Worm (Caenorhabditis elegans) whole organism, young adult: ENCODE data around the gene lgc-15.

ENCODE experiments used
- die-1 ChIP-seq: sonication (generic microtip); optimal IDR thresholded peaks from 2 replicates; lab custom pipeline; 2016; ENCODE audit warnings: missing genotype, mild to moderate bottlenecking, missing genetic modification characterization, missing compliant biosample characterization

Gene lgc-15

DNA sequence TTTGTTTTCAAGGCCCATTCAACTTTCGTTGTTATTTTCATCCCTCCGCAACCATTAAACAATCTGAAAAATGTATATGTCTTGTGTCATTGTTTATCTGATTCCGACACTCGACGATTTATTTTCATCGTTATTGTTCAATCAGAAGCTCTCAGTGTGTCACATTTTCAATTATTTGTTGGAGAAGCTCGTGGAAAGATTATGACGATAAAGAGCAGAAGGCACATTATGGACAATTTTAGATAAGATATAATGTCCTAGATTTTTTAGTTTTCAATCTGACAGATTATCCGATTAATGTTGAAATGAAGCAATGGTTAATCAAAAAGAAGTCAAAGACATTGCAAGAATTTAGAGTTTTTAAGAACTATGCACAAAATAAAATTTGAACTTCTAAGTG is 50.8 kb downstream of the lgc-15 start:
- no peak for TF ChIP-seq die-1 (tag; lab: Kevin White, UChicago)
